Worm (Caenorhabditis elegans) whole organism, L1 larva: ENCODE data around the gene srj-24.

Experiments
- C16A3.4 ChIP-seq: fragments of 150-350 bp; optimal IDR thresholded peaks from 2 replicates; lab custom pipeline; 2014; ENCODE audit warnings: missing biosample characterization, missing genetic modification characterization
- alr-1 ChIP-seq: fragments of 200-800 bp; sonication (Bioruptor generic); optimal IDR thresholded peaks from 2 replicates; lab custom pipeline; 2018; ENCODE audit warnings: borderline replicate concordance, mild to moderate bottlenecking, missing genetic modification characterization, missing compliant biosample characterization
- blmp-1 ChIP-seq: fragments of 150-350 bp; optimal IDR thresholded peaks from 2 replicates; lab custom pipeline; 2014; ENCODE audit warnings: missing biosample characterization, missing genetic modification characterization
- ceh-63 ChIP-seq: fragments of 200-800 bp; sonication (Bioruptor generic); optimal IDR thresholded peaks from 2 replicates; lab custom pipeline; 2018; ENCODE audit warnings: mild to moderate bottlenecking, missing genetic modification characterization, missing compliant biosample characterization
- ceh-8 ChIP-seq: fragments of 200-800 bp; sonication (Bioruptor generic); optimal IDR thresholded peaks from 2 replicates; lab custom pipeline; 2018; ENCODE audit warnings: mild to moderate bottlenecking, missing genetic modification characterization, moderate library complexity, missing compliant biosample characterization
- ceh-88 ChIP-seq: fragments of 200-800 bp; sonication (Bioruptor generic); IDR thresholded peaks from 2 replicates; pipeline ENCODE4 v1.3.6; 2022; ENCODE audit warnings: missing genetic modification characterization, missing compliant biosample characterization
- dpl-1 ChIP-seq, 3 experiments: fragments of 150-350 bp in 2 of 3; sonication (generic microtip) in 1 of 3; optimal IDR thresholded peaks; 2 replicates each; lab custom pipeline; 2014 to 2017; ENCODE audit warnings: missing biosample characterization in 3 of 3, missing genetic modification characterization in 3 of 3, missing genetic modification reagents in 3 of 3
- dsc-1 ChIP-seq: sonication (generic microtip); optimal IDR thresholded peaks from 2 replicates; lab custom pipeline; 2016; ENCODE audit warnings: mild to moderate bottlenecking, missing genetic modification characterization, missing compliant biosample characterization
- elt-3 ChIP-seq, 6 experiments: fragments of 150-350 bp in 1 of 6; sonication (generic microtip); optimal IDR thresholded peaks; 2 replicates each; lab custom pipeline; 2017 to 2018; ENCODE audit warnings: missing biosample characterization in 6 of 6, missing genetic modification characterization in 6 of 6, inconsistent platforms in 1 of 6
- ets-5 ChIP-seq: fragments of 200-800 bp; sonication (Bioruptor generic); IDR thresholded peaks from 2 replicates; pipeline ENCODE4 v1.3.6; 2022; ENCODE audit warnings: missing genetic modification characterization, missing compliant biosample characterization
- fkh-8 ChIP-seq: sonication (generic microtip); optimal IDR thresholded peaks from 2 replicates; lab custom pipeline; 2016; ENCODE audit warnings: mild to moderate bottlenecking, missing genetic modification characterization, missing compliant biosample characterization
- grh-1 ChIP-seq: fragments of 200-800 bp; sonication (Bioruptor generic); IDR thresholded peaks from 2 replicates; pipeline ENCODE4 v1.3.6; 2022; ENCODE audit warnings: missing genetic modification reagents, missing genetic modification characterization, missing compliant biosample characterization
- hpl-2 ChIP-seq: fragments of 150-350 bp; optimal IDR thresholded peaks from 2 replicates; lab custom pipeline; 2014; ENCODE audit warnings: missing biosample characterization, missing genetic modification reagents, missing genetic modification characterization
- irx-1 ChIP-seq: sonication (generic microtip); optimal IDR thresholded peaks from 2 replicates; lab custom pipeline; 2016; ENCODE audit warnings: missing genetic modification characterization, missing compliant biosample characterization
- isw-1 ChIP-seq: fragments of 200-800 bp; sonication (Bioruptor generic); IDR thresholded peaks from 2 replicates; pipeline ENCODE4 v1.3.6; 2022; ENCODE audit warnings: missing genetic modification characterization, missing compliant biosample characterization
- jun-1 ChIP-seq: fragments of 150-350 bp; optimal IDR thresholded peaks from 2 replicates; lab custom pipeline; 2014; ENCODE audit warnings: missing biosample characterization, missing genetic modification reagents, missing genetic modification characterization
- lin-14 ChIP-seq: fragments of 200-800 bp; sonication (Bioruptor generic); optimal IDR thresholded peaks from 2 replicates; lab custom pipeline; 2018; ENCODE audit warnings: mild to moderate bottlenecking, missing genetic modification characterization, moderate library complexity, missing compliant biosample characterization
- lin-15B ChIP-seq: fragments of 150-350 bp; sonication (generic microtip); optimal IDR thresholded peaks from 3 replicates; lab custom pipeline; 2014; ENCODE audit warnings: missing biosample characterization, missing genetic modification characterization
- lir-3 ChIP-seq: sonication (generic microtip); optimal IDR thresholded peaks from 2 replicates; lab custom pipeline; 2016; ENCODE audit warnings: mild to moderate bottlenecking, missing genetic modification characterization, moderate library complexity, missing compliant biosample characterization; ENCODE audit not compliant: poor library complexity
- lsy-2 ChIP-seq, 2 experiments: fragments of 150-350 bp; optimal IDR thresholded peaks; 2 replicates each; lab custom pipeline; 2014; ENCODE audit warnings: missing biosample characterization in 2 of 2, missing genetic modification characterization in 2 of 2
- mdl-1 ChIP-seq, 2 experiments: fragments of 150-350 bp; optimal IDR thresholded peaks; 2 replicates each; lab custom pipeline; 2014 to 2017; ENCODE audit warnings: missing biosample characterization in 2 of 2, missing genetic modification characterization in 2 of 2, inconsistent platforms in 1 of 2
- mep-1 ChIP-seq: fragments of 150-350 bp; optimal IDR thresholded peaks from 2 replicates; lab custom pipeline; 2014; ENCODE audit warnings: missing biosample characterization, missing genetic modification characterization
- nhr-11 ChIP-seq: fragments of 150-350 bp; optimal IDR thresholded peaks from 2 replicates; lab custom pipeline; 2014; ENCODE audit warnings: missing biosample characterization, missing genetic modification characterization
- nhr-19 ChIP-seq: fragments of 200-800 bp; sonication (Bioruptor generic); conservative IDR thresholded peaks from 2 replicates; pipeline ENCODE4 v1.3.6; 2022; ENCODE audit warnings: missing genetic modification characterization, missing compliant biosample characterization
- nhr-28 ChIP-seq: fragments of 150-350 bp; optimal IDR thresholded peaks from 2 replicates; lab custom pipeline; 2014; ENCODE audit warnings: missing biosample characterization, missing genetic modification characterization
- nhr-47 ChIP-seq: sonication (generic microtip); optimal IDR thresholded peaks from 2 replicates; lab custom pipeline; 2016; ENCODE audit warnings: mild to moderate bottlenecking, missing genetic modification characterization, moderate library complexity, missing compliant biosample characterization
- nhr-71 ChIP-seq: sonication (generic microtip); optimal IDR thresholded peaks from 2 replicates; lab custom pipeline; 2016; ENCODE audit warnings: mild to moderate bottlenecking, missing genetic modification characterization, moderate library complexity, missing compliant biosample characterization
- nhr-77 ChIP-seq: fragments of 150-350 bp; optimal IDR thresholded peaks from 2 replicates; lab custom pipeline; 2014; ENCODE audit warnings: missing biosample characterization, missing genetic modification characterization
- nhr-90 ChIP-seq: sonication (generic microtip); optimal IDR thresholded peaks from 2 replicates; lab custom pipeline; 2016; ENCODE audit warnings: mild to moderate bottlenecking, missing genetic modification characterization, missing compliant biosample characterization; ENCODE audit not compliant: poor library complexity
- pag-3 ChIP-seq: sonication (generic microtip); optimal IDR thresholded peaks from 2 replicates; lab custom pipeline; 2017; ENCODE audit warnings: missing genetic modification characterization, mild to moderate bottlenecking, missing compliant biosample characterization, antibody characterized with exemption, borderline replicate concordance; ENCODE audit not compliant: insufficient read depth
- pax-3 ChIP-seq: fragments of 200-800 bp; sonication (Bioruptor generic); optimal IDR thresholded peaks from 2 replicates; lab custom pipeline; 2018; ENCODE audit warnings: mild to moderate bottlenecking, missing genetic modification characterization, moderate library complexity, missing compliant biosample characterization
- rnt-1 ChIP-seq: sonication (generic microtip); optimal IDR thresholded peaks from 2 replicates; lab custom pipeline; 2016; ENCODE audit warnings: mild to moderate bottlenecking, missing genetic modification characterization, moderate library complexity, missing compliant biosample characterization
- skn-1 ChIP-seq: fragments of 150-350 bp; optimal IDR thresholded peaks from 2 replicates; lab custom pipeline; 2014; ENCODE audit warnings: missing biosample characterization, missing genetic modification characterization
- snpc-4 ChIP-seq: fragments of 150-350 bp; optimal IDR thresholded peaks from 2 replicates; lab custom pipeline; 2014; ENCODE audit warnings: missing biosample characterization, missing genetic modification characterization
- snu-23 ChIP-seq: sonication (generic microtip); optimal IDR thresholded peaks from 2 replicates; lab custom pipeline; 2016; ENCODE audit warnings: missing genetic modification characterization, missing compliant biosample characterization
- sox-4 ChIP-seq: sonication (generic microtip); optimal IDR thresholded peaks from 2 replicates; lab custom pipeline; 2016; ENCODE audit warnings: missing genetic modification characterization, missing compliant biosample characterization
- sptf-1 ChIP-seq: fragments of 150-350 bp; optimal IDR thresholded peaks from 2 replicates; lab custom pipeline; 2014; ENCODE audit warnings: missing biosample characterization, missing genetic modification characterization
- swsn-7 ChIP-seq: sonication (generic microtip); optimal IDR thresholded peaks from 2 replicates; lab custom pipeline; 2016; ENCODE audit warnings: missing genetic modification characterization, missing compliant biosample characterization
- unc-30 ChIP-seq: sonication (generic microtip); optimal IDR thresholded peaks from 2 replicates; lab custom pipeline; 2017; ENCODE audit warnings: missing biosample characterization, missing genetic modification characterization
- unc-62 ChIP-seq: fragments of 150-350 bp; optimal IDR thresholded peaks from 2 replicates; lab custom pipeline; 2014; ENCODE audit warnings: missing biosample characterization, missing genetic modification reagents, missing genetic modification characterization
- unc-86 ChIP-seq: sonication (generic microtip); optimal IDR thresholded peaks from 2 replicates; lab custom pipeline; 2016; ENCODE audit warnings: missing genetic modification characterization, missing compliant biosample characterization
- unc-98 ChIP-seq: fragments of 200-800 bp; sonication (Bioruptor generic); IDR thresholded peaks from 2 replicates; pipeline ENCODE4 v1.3.6; 2022; ENCODE audit warnings: missing genetic modification characterization, missing compliant biosample characterization
- vab-15 ChIP-seq: sonication (generic microtip); optimal IDR thresholded peaks from 2 replicates; lab custom pipeline; 2017; ENCODE audit warnings: missing genotype, mild to moderate bottlenecking, missing genetic modification characterization, missing compliant biosample characterization
- xbp-1 ChIP-seq: sonication (generic microtip); optimal IDR thresholded peaks from 2 replicates; lab custom pipeline; 2016; ENCODE audit warnings: missing genetic modification characterization, missing compliant biosample characterization
- zag-1 ChIP-seq: fragments of 150-350 bp; optimal IDR thresholded peaks from 2 replicates; lab custom pipeline; 2014; ENCODE audit warnings: missing biosample characterization, missing genetic modification characterization
- zip-4 ChIP-seq: fragments of 200-800 bp; sonication (Bioruptor generic); optimal IDR thresholded peaks from 2 replicates; lab custom pipeline; 2018; ENCODE audit warnings: mild to moderate bottlenecking, missing genetic modification characterization, moderate library complexity, missing compliant biosample characterization
- ztf-4 ChIP-seq: fragments of 150-350 bp; optimal IDR thresholded peaks from 2 replicates; lab custom pipeline; 2014; ENCODE audit warnings: missing biosample characterization, missing genetic modification characterization

Gene srj-24

ce11 chrV:728822-729493, 9.7 kb downstream of the srj-24 start (continued):
- TF ChIP-seq ceh-88 (GFP tag; lab: Robert Waterston, UW) (peak; percentile 40; the same call in 1 of the 2 replicates), nhr-47 (tag; lab: Kevin White, UChicago) (peak; percentile 57), nhr-90 (tag; lab: Kevin White, UChicago) (peak; percentile 62), skn-1 (tag; lab: Kevin White, UChicago) (no peak), nhr-71 (peak; percentile 96), irx-1 (tag; lab: Kevin White, UChicago) (peak; percentile 28), grh-1 (GFP tag; lab: Robert Waterston, UW) (peak; percentile 30; the same call in 1 of the 2 replicates), fkh-8 (tag; lab: Kevin White, UChicago) (no peak)

ce11 chrV:727484-728351, 11.0 kb downstream of the srj-24 start, which contains the start of the genes icl-1 and srh-2:
Gene icl-1 (minus strand): TSS chrV:728004.
Gene srh-2 (plus strand): TSS chrV:728301.
- TF ChIP-seq dsc-1 = no peak
- TF ChIP-seq lir-3 (tag; lab: Kevin White, UChicago) = peak; percentile 69
- TF ChIP-seq pag-3 (tag; lab: Kevin White, UChicago) = peak; percentile 41
- peak; percentile 54 for TF ChIP-seq ceh-63 (GFP tag; lab: Kevin White, UChicago)
- TF ChIP-seq isw-1 = no peak
- TF ChIP-seq sptf-1 (tag; lab: Kevin White, UChicago) = no peak
- no peak for TF ChIP-seq ceh-8 (GFP tag; lab: Kevin White, UChicago)
- no peak for TF ChIP-seq unc-86 (tag; lab: Kevin White, UChicago)
- peak; percentile 15 for TF ChIP-seq jun-1
- no peak for TF ChIP-seq unc-62 (GFP tag; lab: Kevin White, UChicago)
- peak; percentile 95 for TF ChIP-seq nhr-71
- peak; percentile 52 for TF ChIP-seq vab-15 (tag; lab: Kevin White, UChicago)
- TF ChIP-seq snpc-4 = no peak
- peak; percentile 17 for TF ChIP-seq blmp-1 (tag; lab: Kevin White, UChicago)
- TF ChIP-seq hpl-2 (GFP tag; lab: Kevin White, UChicago) = no peak
- TF ChIP-seq mdl-1 (tag; optimal IDR thresholded peaks at IDR 0.05; lab: Kevin White, UChicago) = peak in 1 of 2 experiments; percentile 85
- peak; percentile 59 for TF ChIP-seq mep-1 (tag; lab: Kevin White, UChicago)
- TF ChIP-seq grh-1 (GFP tag; lab: Robert Waterston, UW) = no peak
- TF ChIP-seq pax-3 = no peak
- peak in 2 of 6 experiments; percentile 29 to 80 for TF ChIP-seq elt-3 (tag; optimal IDR thresholded peaks at IDR 0.05; lab: Kevin White, UChicago)
- TF ChIP-seq ets-5 (GFP tag; lab: Robert Waterston, UW) = no peak
- peak; percentile 88 for TF ChIP-seq rnt-1 (tag; lab: Kevin White, UChicago)
- TF ChIP-seq swsn-7 (tag; lab: Kevin White, UChicago) = peak; percentile 68
- no peak for TF ChIP-seq nhr-28
- peak; percentile 14 for TF ChIP-seq ztf-4
- TF ChIP-seq xbp-1 (tag; lab: Kevin White, UChicago) = peak; percentile 45
- TF ChIP-seq lin-15B (tag; lab: Kevin White, UChicago) = no peak
- peak; percentile 14 for TF ChIP-seq irx-1 (tag; lab: Kevin White, UChicago)
- no peak for TF ChIP-seq nhr-11 (tag; lab: Kevin White, UChicago)
- peak; percentile 31 to 55 for TF ChIP-seq lsy-2 (tag; optimal IDR thresholded peaks at IDR 0.05; lab: Kevin White, UChicago)
- peak; percentile 74 for TF ChIP-seq C16A3.4
- no peak for TF ChIP-seq unc-30 (tag; lab: Kevin White, UChicago)
- TF ChIP-seq nhr-77 (tag; lab: Kevin White, UChicago) = peak; percentile 29
- no peak for TF ChIP-seq zag-1 (tag; lab: Kevin White, UChicago)
- TF ChIP-seq dpl-1 (GFP tag; optimal IDR thresholded peaks at IDR 0.05; lab: Kevin White, UChicago) = peak in 2 of 3 experiments; percentile 19 to 26
- no peak for TF ChIP-seq alr-1
- peak; percentile 92 for TF ChIP-seq lin-14 (GFP tag; lab: Kevin White, UChicago)
- TF ChIP-seq unc-98 (GFP tag; lab: Robert Waterston, UW) = no peak
- peak; percentile 93 for TF ChIP-seq nhr-19 (GFP tag; lab: Robert Waterston, UW)
- TF ChIP-seq snu-23 = peak; percentile 82
- peak; percentile 51 for TF ChIP-seq zip-4 (GFP tag; lab: Kevin White, UChicago)
- peak; percentile 32 for TF ChIP-seq sox-4
